Worm (Caenorhabditis elegans) whole organism, midembryonic: ENCODE data around the gene ragc-1.

Experiments
- T22C8.4 ChIP-seq: fragments of 200-800 bp; sonication (Bioruptor generic); IDR thresholded peaks from 2 replicates; pipeline ENCODE4 v1.3.6; 2022; ENCODE audit warnings: missing genetic modification characterization, missing compliant biosample characterization
- ref-1 ChIP-seq: fragments of 200-800 bp; sonication (Bioruptor generic); conservative IDR thresholded peaks from 2 replicates; pipeline ENCODE4 v1.3.6; 2022; ENCODE audit warnings: missing genetic modification reagents, missing genetic modification characterization, missing compliant biosample characterization
- tab-1 ChIP-seq: fragments of 200-800 bp; sonication (Bioruptor generic); IDR thresholded peaks from 2 replicates; pipeline ENCODE4 v1.3.6; 2022; ENCODE audit warnings: missing genetic modification characterization, missing compliant biosample characterization

DNA sequence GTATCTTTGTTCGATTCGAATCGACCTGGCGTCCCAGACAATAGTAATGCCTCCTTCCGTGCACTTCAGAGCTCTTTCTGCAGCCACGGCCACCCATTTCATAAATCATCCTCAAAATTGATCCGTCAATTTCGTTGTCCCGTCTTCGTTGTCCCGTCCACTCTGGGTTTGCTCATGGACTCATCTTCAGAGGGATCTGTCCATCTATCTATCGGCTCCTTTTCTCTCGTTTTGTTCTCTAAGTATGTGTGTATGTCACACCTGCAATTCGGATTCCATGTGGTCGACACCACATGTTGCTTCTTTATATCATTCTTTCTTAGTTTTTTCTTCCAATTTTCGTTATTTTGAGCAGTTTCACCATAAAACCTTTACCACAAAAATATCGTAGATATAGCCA, 32.2 kb downstream of the ragc-1 start:
- TF ChIP-seq T22C8.4 (GFP tag; lab: Robert Waterston, UW) (no peak), tab-1 (GFP tag; lab: Robert Waterston, UW) (no peak), ref-1 (GFP tag; lab: Robert Waterston, UW) (no peak)
